Worm (Caenorhabditis elegans): ENCODE results near the gene rnh-1.2.

The rnh-1.2 gene

ce11 chrII:9797664-9798063, 44.2 kb downstream of the rnh-1.2 start, which contains the start of gene cyp-13A4:
cyp-13A4 (minus strand) TSS chrII:9797740.
- TF ChIP-seq nhr-28 (tag; optimal IDR thresholded peaks at IDR 0.05) = no peak
- no peak for TF ChIP-seq unc-120 (tag; optimal IDR thresholded peaks at IDR 0.05; ENCODE audit: poor library complexity, severe bottlenecking)
- TF ChIP-seq mls-2 (tag; optimal IDR thresholded peaks at IDR 0.05) = no peak
- TF ChIP-seq tbx-8 (GFP tag; optimal IDR thresholded peaks at IDR 0.05) = no peak
- TF ChIP-seq elt-1 (tag; optimal IDR thresholded peaks at IDR 0.05; ENCODE audit: borderline replicate concordance, insufficient read depth) = no peak
- TF ChIP-seq nhr-2 (tag; optimal IDR thresholded peaks at IDR 0.05) = no peak
- TF ChIP-seq mab-5 (tag; optimal IDR thresholded peaks at IDR 0.05) = no peak
- TF ChIP-seq lin-32 (GFP tag; optimal IDR thresholded peaks at IDR 0.05) = no peak
- no peak for TF ChIP-seq ceh-39 (tag; optimal IDR thresholded peaks at IDR 0.05)
- no peak for TF ChIP-seq sptf-1 (tag; optimal IDR thresholded peaks at IDR 0.05)
- TF ChIP-seq ceh-43 (GFP tag; optimal IDR thresholded peaks at IDR 0.05) = no peak

DNA sequence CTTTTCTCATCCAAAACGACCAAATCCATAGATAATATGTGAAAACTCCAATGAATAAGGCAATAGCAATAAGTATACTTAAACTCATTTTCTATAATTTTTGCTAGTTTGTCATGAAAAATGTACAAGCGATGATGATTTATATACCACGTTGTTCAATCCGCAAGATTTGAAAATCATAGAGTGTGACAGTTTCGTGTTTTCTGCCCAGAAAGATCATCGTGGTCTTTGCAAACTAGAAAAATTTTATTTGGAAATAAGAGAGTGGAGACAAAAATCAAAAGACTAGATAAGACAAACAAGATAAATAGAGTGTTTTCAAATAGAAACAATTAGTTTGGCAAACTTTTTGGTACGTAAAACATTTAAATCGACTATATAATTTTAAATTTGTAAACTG, 48.6 kb downstream of the rnh-1.2 start, which contains the start of gene cyp-13A3:
cyp-13A3 (minus strand) TSS at position 101 of the 400 bp plus-strand sequence.
- TF ChIP-seq ceh-83 (GFP tag; optimal IDR thresholded peaks at IDR 0.05) (no peak), drap-1 (GFP tag; optimal IDR thresholded peaks at IDR 0.05) (no peak), flh-1 (GFP tag; optimal IDR thresholded peaks at IDR 0.05) (no peak), nhr-237 (tag; optimal IDR thresholded peaks at IDR 0.05) (no peak), sptf-1 (tag; optimal IDR thresholded peaks at IDR 0.05) (no peak), hlh-1 (tag; optimal IDR thresholded peaks at IDR 0.05) (no peak), zip-8 (tag; optimal IDR thresholded peaks at IDR 0.05) (no peak), mls-2 (tag; optimal IDR thresholded peaks at IDR 0.05) (no peak), ham-2 (GFP tag; optimal IDR thresholded peaks at IDR 0.05) (no peak), unc-39 (tag; optimal IDR thresholded peaks at IDR 0.05) (no peak), unc-62 (GFP tag; optimal IDR thresholded peaks at IDR 0.05) (no peak), lsy-2 (tag; optimal IDR thresholded peaks at IDR 0.05) (no peak), nhr-76 (tag; optimal IDR thresholded peaks at IDR 0.05) (no peak), ztf-11 (tag; optimal IDR thresholded peaks at IDR 0.05) (no peak)

DNA sequence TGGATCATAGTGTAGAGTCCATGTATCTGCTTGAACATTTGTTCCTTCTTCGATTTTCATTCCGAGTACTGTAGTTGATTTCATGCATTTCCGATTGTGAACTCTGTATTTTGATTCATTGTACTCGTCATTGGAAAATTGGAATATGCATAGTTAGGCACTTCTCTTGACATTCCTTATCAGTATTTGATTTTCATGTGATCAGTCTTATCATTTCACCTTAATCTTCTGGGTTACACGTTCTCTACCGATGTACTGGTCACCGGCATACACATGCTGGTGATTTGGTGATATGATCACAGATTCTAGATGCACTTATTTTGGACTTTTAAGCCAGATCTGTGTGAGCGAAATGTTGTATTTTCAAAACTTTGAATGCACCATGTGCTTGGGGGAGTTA, 50.6 kb downstream of the rnh-1.2 start:
- no peak for TF ChIP-seq pha-4 (tag; optimal IDR thresholded peaks at IDR 0.05)
- no peak for TF ChIP-seq elt-1 (tag; optimal IDR thresholded peaks at IDR 0.05; ENCODE audit: borderline replicate concordance, insufficient read depth)
- no peak for TF ChIP-seq cnd-1 (tag; optimal IDR thresholded peaks at IDR 0.05)
- no peak for TF ChIP-seq bed-3 (GFP tag; optimal IDR thresholded peaks at IDR 0.05)
